Worm (Caenorhabditis elegans): ENCODE results near the gene K09B11.4.

Gene K09B11.4

DNA sequence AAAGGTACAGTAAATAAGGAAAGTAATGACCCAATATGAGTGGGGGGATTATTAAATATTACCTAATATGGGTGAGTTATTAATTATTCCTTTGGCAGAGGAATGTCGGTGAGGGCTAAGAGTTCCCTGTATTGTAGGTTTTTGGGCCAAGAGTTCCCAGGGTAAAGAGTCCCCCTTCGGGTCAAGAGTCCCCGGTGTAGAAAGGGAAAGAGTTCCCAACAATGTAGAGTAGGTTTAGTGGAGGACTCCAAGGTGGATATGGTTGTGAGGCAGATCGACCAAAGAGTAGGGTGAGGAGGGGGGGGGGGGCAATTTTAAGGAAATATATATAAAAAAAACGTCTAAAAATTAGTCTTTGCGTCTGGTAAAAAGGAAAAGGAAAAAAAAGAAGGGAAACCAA is 27.6 kb downstream of the K09B11.4 start:
- no peak for TF ChIP-seq mbf-1 (tag; optimal IDR thresholded peaks at IDR 0.05)
- TF ChIP-seq ceh-16 (tag; optimal IDR thresholded peaks at IDR 0.05): no peak
- no peak for TF ChIP-seq blmp-1 (tag; optimal IDR thresholded peaks at IDR 0.05; ENCODE audit: insufficient read depth)
- TF ChIP-seq ztf-11 (tag; optimal IDR thresholded peaks at IDR 0.05): no peak
- TF ChIP-seq zag-1 (tag; optimal IDR thresholded peaks at IDR 0.05): no peak
- TF ChIP-seq lin-11 (tag; optimal IDR thresholded peaks at IDR 0.05): no peak
- TF ChIP-seq skn-1 (tag; optimal IDR thresholded peaks at IDR 0.05): no peak
- no peak for TF ChIP-seq Y55F3AM.14 (GFP tag; optimal IDR thresholded peaks at IDR 0.05)
- no peak for TF ChIP-seq C34F6.9 (tag; optimal IDR thresholded peaks at IDR 0.05)
- no peak for TF ChIP-seq ZK546.5 (tag; optimal IDR thresholded peaks at IDR 0.05)
- TF ChIP-seq alr-1 (tag; optimal IDR thresholded peaks at IDR 0.05): no peak
- no peak for TF ChIP-seq nhr-77 (tag; optimal IDR thresholded peaks at IDR 0.05)
- TF ChIP-seq mdl-1 (tag; optimal IDR thresholded peaks at IDR 0.05): no peak
- TF ChIP-seq egl-27 (tag; optimal IDR thresholded peaks at IDR 0.05): no peak
- TF ChIP-seq dmd-4 (tag; optimal IDR thresholded peaks at IDR 0.05): no peak
- no peak for TF ChIP-seq R02D3.7 (tag; optimal IDR thresholded peaks at IDR 0.05)
- TF ChIP-seq unc-62 (GFP tag; optimal IDR thresholded peaks at IDR 0.05): no peak

DNA sequence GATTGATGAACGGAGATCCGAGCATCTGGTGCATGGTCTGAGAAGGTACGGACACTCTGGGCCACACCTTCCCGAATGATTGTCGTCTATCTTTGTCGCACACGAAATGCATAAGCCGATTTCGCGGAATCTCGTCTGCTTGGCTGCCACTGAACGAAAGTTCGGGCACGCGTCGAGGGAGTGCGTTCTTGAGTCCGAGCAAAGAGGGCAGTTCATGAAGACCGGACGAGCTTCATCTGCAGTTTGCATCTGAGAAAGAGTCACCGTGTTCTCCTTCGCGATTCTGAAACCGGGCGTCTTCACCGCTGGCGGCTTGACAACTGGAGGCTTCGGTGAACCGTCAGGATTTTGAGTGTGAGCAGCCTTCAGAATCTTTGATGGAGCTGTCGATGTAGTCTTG is 28.9 kb downstream of the K09B11.4 start:
- TF ChIP-seq nhr-11 (tag; optimal IDR thresholded peaks at IDR 0.05): no peak
- no peak for TF ChIP-seq crh-2 (tag; optimal IDR thresholded peaks at IDR 0.05)
- TF ChIP-seq lin-11 (tag; optimal IDR thresholded peaks at IDR 0.05): no peak
- TF ChIP-seq sem-4 (tag; optimal IDR thresholded peaks at IDR 0.05): no peak
- no peak for TF ChIP-seq nhr-25 (tag; optimal IDR thresholded peaks at IDR 0.05)
- no peak for TF ChIP-seq snpc-4 (tag; optimal IDR thresholded peaks at IDR 0.05)
- TF ChIP-seq elt-3 (tag; optimal IDR thresholded peaks at IDR 0.05): no peak
- no peak for TF ChIP-seq gmeb-1 (tag; optimal IDR thresholded peaks at IDR 0.05)
- no peak for TF ChIP-seq nhr-129 (tag; optimal IDR thresholded peaks at IDR 0.05)

DNA sequence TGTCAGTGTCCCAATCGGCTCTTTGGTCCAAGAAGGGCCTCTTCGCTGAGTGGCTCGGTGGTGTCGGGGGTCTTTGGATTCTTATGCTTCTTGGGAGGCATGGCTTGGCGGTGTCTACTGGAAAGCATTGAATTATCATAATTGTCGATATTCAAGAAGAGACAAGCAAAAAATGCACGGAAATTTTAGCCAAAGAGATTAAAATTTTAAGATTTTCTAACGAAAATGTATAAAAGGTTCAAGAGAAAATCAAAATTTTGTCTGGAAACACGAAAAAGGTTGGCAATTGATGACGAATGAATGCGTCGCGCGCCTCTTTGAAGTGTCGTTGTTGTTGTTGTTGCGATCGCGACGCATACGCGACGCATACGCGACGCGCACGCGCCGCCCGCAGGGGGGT is 31.5 kb downstream of the K09B11.4 start, which contains the start of gene Y38H8A.12:
Y38H8A.12 (minus strand) TSS at position 101 of the 400 bp plus-strand sequence.
- TF ChIP-seq sma-9 (GFP tag; optimal IDR thresholded peaks at IDR 0.05) (no peak), sma-9 (tag; optimal IDR thresholded peaks at IDR 0.05) (no peak), alr-1 (tag; optimal IDR thresholded peaks at IDR 0.05) (no peak), ztf-11 (tag; optimal IDR thresholded peaks at IDR 0.05) (no peak), nhr-237 (tag; optimal IDR thresholded peaks at IDR 0.05) (no peak), unc-62 (GFP tag; optimal IDR thresholded peaks at IDR 0.05) (no peak), lin-13 (GFP tag; optimal IDR thresholded peaks at IDR 0.05) (no peak), nhr-11 (tag; optimal IDR thresholded peaks at IDR 0.05) (no peak), zag-1 (tag; optimal IDR thresholded peaks at IDR 0.05) (no peak), snpc-4 (tag; optimal IDR thresholded peaks at IDR 0.05) (no peak), dmd-4 (tag; optimal IDR thresholded peaks at IDR 0.05) (no peak), sma-3 (GFP tag; optimal IDR thresholded peaks at IDR 0.05) (no peak)

ce11 chrIV:13465797-13466196 is 36.5 kb downstream of the K09B11.4 start, which contains the start of gene fezf-1:
TSS of gene fezf-1 (plus strand) at chrIV:13466097.
- TF ChIP-seq elt-1 (tag; optimal IDR thresholded peaks at IDR 0.05): no peak

- TF ChIP-seq aly-2 (tag; optimal IDR thresholded peaks at IDR 0.05): no peak
- no peak for TF ChIP-seq ceh-16 (tag; optimal IDR thresholded peaks at IDR 0.05)
- TF ChIP-seq Y55F3AM.14 (GFP tag; optimal IDR thresholded peaks at IDR 0.05): no peak
- no peak for TF ChIP-seq R02D3.7 (tag; optimal IDR thresholded peaks at IDR 0.05)
- TF ChIP-seq nhr-6 (tag; optimal IDR thresholded peaks at IDR 0.05): no peak
- TF ChIP-seq lin-13 (GFP tag; optimal IDR thresholded peaks at IDR 0.05): no peak
- TF ChIP-seq lin-39 (tag; optimal IDR thresholded peaks at IDR 0.05): no peak
- no peak for TF ChIP-seq nhr-25 (tag; optimal IDR thresholded peaks at IDR 0.05)
- TF ChIP-seq nhr-77 (tag; optimal IDR thresholded peaks at IDR 0.05): no peak
- no peak for TF ChIP-seq unc-55 (GFP tag; optimal IDR thresholded peaks at IDR 0.05)
- no peak for TF ChIP-seq sem-4 (tag; optimal IDR thresholded peaks at IDR 0.05)
Measured at ce11 chrIV:13472011-13472410, 42.7 kb downstream of the K09B11.4 start, which contains the start of the genes ttbk-8.1 and Y38H8A.4. TSS of gene ttbk-8.1 (plus strand) at chrIV:13472311. TSS of gene Y38H8A.4 (minus strand) at chrIV:13472376.
